Worm (Caenorhabditis elegans) whole organism, mixed stage, embryonic: ENCODE data around the gene end-1.

Experiments
- ces-1 ChIP-seq: fragments of 150-350 bp; optimal IDR thresholded peaks from 2 replicates; lab custom pipeline; 2014; ENCODE audit warnings: missing biosample characterization, missing genetic modification reagents, missing genetic modification characterization
- lin-13 ChIP-seq: fragments of 150-350 bp; optimal IDR thresholded peaks from 2 replicates; lab custom pipeline; 2014; ENCODE audit warnings: missing biosample characterization, missing genetic modification characterization
- mep-1 ChIP-seq: fragments of 150-350 bp; optimal IDR thresholded peaks from 2 replicates; lab custom pipeline; 2017; ENCODE audit warnings: missing biosample characterization, missing genetic modification reagents, missing genetic modification characterization, inconsistent platforms
- nhr-12 ChIP-seq: fragments of 150-350 bp; optimal IDR thresholded peaks from 2 replicates; lab custom pipeline; 2014; ENCODE audit warnings: missing biosample characterization, missing genetic modification characterization
- nhr-237 ChIP-seq: fragments of 150-350 bp; optimal IDR thresholded peaks from 2 replicates; lab custom pipeline; 2014; ENCODE audit warnings: missing biosample characterization, missing genetic modification characterization
- nhr-28 ChIP-seq: fragments of 150-350 bp; optimal IDR thresholded peaks from 2 replicates; lab custom pipeline; 2014; ENCODE audit warnings: missing biosample characterization, missing genetic modification characterization
- pha-4 ChIP-seq: fragments of 150-350 bp; optimal IDR thresholded peaks from 2 replicates; lab custom pipeline; 2018; ENCODE audit warnings: missing biosample characterization, missing genetic modification reagents, missing genetic modification characterization
- tbx-8 ChIP-seq: fragments of 200-800 bp; sonication (Bioruptor generic); optimal IDR thresholded peaks from 2 replicates; lab custom pipeline; 2018; ENCODE audit warnings: mild to moderate bottlenecking, missing genetic modification characterization, moderate library complexity, missing compliant biosample characterization
- zip-8 ChIP-seq: fragments of 150-350 bp; optimal IDR thresholded peaks from 2 replicates; lab custom pipeline; 2014; ENCODE audit warnings: missing biosample characterization, missing genetic modification characterization

ce11 chrV:14018640-14019039 lies 33.7 kb downstream of the end-1 start, which contains the start of the genes mtl-2 and T08G5.1:
- no peak for TF ChIP-seq lin-13 (tag; lab: Kevin White, UChicago)
- TF ChIP-seq ces-1 (GFP tag; lab: Kevin White, UChicago), result no peak
- TF ChIP-seq nhr-28 (tag; lab: Kevin White, UChicago), result no peak
- TF ChIP-seq nhr-237, result no peak
- no peak for TF ChIP-seq nhr-12 (tag; lab: Kevin White, UChicago)
- no peak for TF ChIP-seq zip-8 (tag; lab: Kevin White, UChicago)
- TF ChIP-seq mep-1 (tag; lab: Kevin White, UChicago), result no peak
- TF ChIP-seq pha-4 (tag; lab: Kevin White, UChicago), result no peak
- TF ChIP-seq tbx-8, result no peak
